Worm (Caenorhabditis elegans): ENCODE measurements around the gene efr-3.

Gene efr-3

ce11 chrII:6346551-6347079 is 25.7 kb upstream of the efr-3 start:
- TF ChIP-seq cnd-1 (tag; optimal IDR thresholded peaks at IDR 0.05) (peak; percentile 5), elt-1 (tag; optimal IDR thresholded peaks at IDR 0.05; ENCODE audit: borderline replicate concordance, insufficient read depth) (no peak), lin-13 (tag; optimal IDR thresholded peaks at IDR 0.05) (no peak), drap-1 (GFP tag; optimal IDR thresholded peaks at IDR 0.05) (no peak), tbx-8 (GFP tag; optimal IDR thresholded peaks at IDR 0.05) (peak; percentile 14), ceh-83 (GFP tag; optimal IDR thresholded peaks at IDR 0.05) (peak; percentile 67)

- TF ChIP-seq ceh-43 (GFP tag; optimal IDR thresholded peaks at IDR 0.05), result no peak
- no peak for TF ChIP-seq ztf-11 (tag; optimal IDR thresholded peaks at IDR 0.05)
- no peak for TF ChIP-seq ham-2 (GFP tag; optimal IDR thresholded peaks at IDR 0.05)
- TF ChIP-seq elt-1 (tag; optimal IDR thresholded peaks at IDR 0.05; ENCODE audit: borderline replicate concordance, insufficient read depth), result no peak
- no peak for TF ChIP-seq nhr-12 (tag; optimal IDR thresholded peaks at IDR 0.05)
- no peak for TF ChIP-seq zip-8 (tag; optimal IDR thresholded peaks at IDR 0.05)
- TF ChIP-seq hlh-1 (tag; optimal IDR thresholded peaks at IDR 0.05), result no peak
- TF ChIP-seq M03D4.4 (tag; optimal IDR thresholded peaks at IDR 0.05), result no peak
- no peak for TF ChIP-seq bed-3 (GFP tag; optimal IDR thresholded peaks at IDR 0.05)
- TF ChIP-seq tbx-8 (GFP tag; optimal IDR thresholded peaks at IDR 0.05), result no peak
- no peak for TF ChIP-seq snpc-4 (tag; optimal IDR thresholded peaks at IDR 0.05)
- TF ChIP-seq cnd-1 (tag; optimal IDR thresholded peaks at IDR 0.05), result no peak
- TF ChIP-seq nhr-28 (tag; optimal IDR thresholded peaks at IDR 0.05), result no peak
- TF ChIP-seq nhr-2 (tag; optimal IDR thresholded peaks at IDR 0.05), result no peak
- TF ChIP-seq ceh-83 (GFP tag; optimal IDR thresholded peaks at IDR 0.05), result no peak
- TF ChIP-seq blmp-1 (tag; optimal IDR thresholded peaks at IDR 0.05), result no peak
These were observed 24.5 kb upstream of the efr-3 start, which contains the start of gene C32D5.8 for ce11 chrII:6345195-6346158. C32D5.8 (minus strand) TSS chrII:6345964.

- TF ChIP-seq ham-2 (GFP tag; optimal IDR thresholded peaks at IDR 0.05), result no peak
- TF ChIP-seq zip-8 (tag; optimal IDR thresholded peaks at IDR 0.05), result no peak
- TF ChIP-seq nhr-76 (tag; optimal IDR thresholded peaks at IDR 0.05), result no peak
- TF ChIP-seq nhr-28 (tag; optimal IDR thresholded peaks at IDR 0.05), result no peak
- TF ChIP-seq hlh-1 (tag; optimal IDR thresholded peaks at IDR 0.05), result no peak
- TF ChIP-seq unc-120 (tag; optimal IDR thresholded peaks at IDR 0.05; ENCODE audit: poor library complexity, severe bottlenecking), result no peak
- no peak for TF ChIP-seq ceh-39 (tag; optimal IDR thresholded peaks at IDR 0.05)
- no peak for TF ChIP-seq lin-13 (tag; optimal IDR thresholded peaks at IDR 0.05)
- TF ChIP-seq lin-32 (GFP tag; optimal IDR thresholded peaks at IDR 0.05), result no peak
- TF ChIP-seq elt-1 (tag; optimal IDR thresholded peaks at IDR 0.05; ENCODE audit: borderline replicate concordance, insufficient read depth), result no peak
- TF ChIP-seq ces-1 (GFP tag; optimal IDR thresholded peaks at IDR 0.05), result no peak
- TF ChIP-seq mep-1 (tag; optimal IDR thresholded peaks at IDR 0.05), result no peak
- TF ChIP-seq M03D4.4 (tag; optimal IDR thresholded peaks at IDR 0.05), result no peak
- no peak for TF ChIP-seq lsy-2 (tag; optimal IDR thresholded peaks at IDR 0.05)
- TF ChIP-seq pha-4 (tag; optimal IDR thresholded peaks at IDR 0.05), result no peak
- no peak for TF ChIP-seq mls-2 (tag; optimal IDR thresholded peaks at IDR 0.05)
- no peak for TF ChIP-seq ceh-43 (GFP tag; optimal IDR thresholded peaks at IDR 0.05)
These were observed 23.6 kb upstream of the efr-3 start for ce11 chrII:6344513-6344912.

ce11 chrII:6343893-6344292 is 22.9 kb upstream of the efr-3 start, which contains the start of gene txt-18:
txt-18 (plus strand) TSS chrII:6344072.
- TF ChIP-seq ceh-43 (GFP tag; optimal IDR thresholded peaks at IDR 0.05) (no peak), nhr-237 (tag; optimal IDR thresholded peaks at IDR 0.05) (peak; percentile 42)

- TF ChIP-seq lin-32 (GFP tag; optimal IDR thresholded peaks at IDR 0.05) (no peak), ceh-39 (tag; optimal IDR thresholded peaks at IDR 0.05) (no peak), flh-1 (GFP tag; optimal IDR thresholded peaks at IDR 0.05) (no peak), bed-3 (GFP tag; optimal IDR thresholded peaks at IDR 0.05) (no peak), ham-2 (GFP tag; optimal IDR thresholded peaks at IDR 0.05) (no peak), ceh-83 (GFP tag; optimal IDR thresholded peaks at IDR 0.05) (no peak), ces-1 (GFP tag; optimal IDR thresholded peaks at IDR 0.05) (no peak), hlh-1 (tag; optimal IDR thresholded peaks at IDR 0.05) (no peak), nhr-28 (tag; optimal IDR thresholded peaks at IDR 0.05) (no peak), mls-2 (tag; optimal IDR thresholded peaks at IDR 0.05) (no peak), nhr-2 (tag; optimal IDR thresholded peaks at IDR 0.05) (no peak), drap-1 (GFP tag; optimal IDR thresholded peaks at IDR 0.05) (no peak), mab-5 (tag; optimal IDR thresholded peaks at IDR 0.05) (no peak), sptf-1 (tag; optimal IDR thresholded peaks at IDR 0.05) (no peak), unc-39 (tag; optimal IDR thresholded peaks at IDR 0.05) (no peak)
These were observed 21.5 kb upstream of the efr-3 start for ce11 chrII:6342455-6342854.

Measured in whole organism, mixed stage, embryonic.